Worm (Caenorhabditis elegans) whole organism, L2 larva: ENCODE measurements around the gene cdgs-1.

Experiments used
- C34F6.9 ChIP-seq: fragments of 150-350 bp; optimal IDR thresholded peaks from 2 replicates; lab custom pipeline; 2014; ENCODE audit warnings: missing biosample characterization, missing genetic modification characterization
- alr-1 ChIP-seq: fragments of 150-350 bp; optimal IDR thresholded peaks from 2 replicates; lab custom pipeline; 2014; ENCODE audit warnings: missing biosample characterization, missing genetic modification characterization
- aly-2 ChIP-seq: fragments of 150-350 bp; optimal IDR thresholded peaks from 2 replicates; lab custom pipeline; 2014; ENCODE audit warnings: missing biosample characterization, missing genetic modification characterization
- ceh-16 ChIP-seq: fragments of 150-350 bp; optimal IDR thresholded peaks from 2 replicates; lab custom pipeline; 2014; ENCODE audit warnings: missing biosample characterization, missing genetic modification characterization
- crh-2 ChIP-seq: sonication (generic microtip); optimal IDR thresholded peaks from 2 replicates; lab custom pipeline; 2017; ENCODE audit warnings: missing biosample characterization, missing genetic modification characterization
- dmd-4 ChIP-seq: sonication (generic microtip); optimal IDR thresholded peaks from 2 replicates; lab custom pipeline; 2017; ENCODE audit warnings: missing biosample characterization, missing genetic modification characterization
- elt-1 ChIP-seq: fragments of 150-350 bp; optimal IDR thresholded peaks from 2 replicates; lab custom pipeline; 2014; ENCODE audit warnings: missing biosample characterization, missing genetic modification characterization
- gmeb-1 ChIP-seq: fragments of 150-350 bp; optimal IDR thresholded peaks from 2 replicates; lab custom pipeline; 2014; ENCODE audit warnings: missing biosample characterization, missing genetic modification characterization
- lin-11 ChIP-seq: fragments of 150-350 bp; sonication (generic microtip); optimal IDR thresholded peaks from 2 replicates; lab custom pipeline; 2014; ENCODE audit warnings: missing biosample characterization, missing genetic modification characterization, inconsistent platforms, mixed read lengths
- nhr-25 ChIP-seq: fragments of 150-350 bp; sonication (generic microtip); optimal IDR thresholded peaks from 3 replicates; lab custom pipeline; 2014; ENCODE audit warnings: missing biosample characterization, missing genetic modification characterization
- nhr-6 ChIP-seq: fragments of 150-350 bp; optimal IDR thresholded peaks from 2 replicates; lab custom pipeline; 2014; ENCODE audit warnings: missing biosample characterization, missing genetic modification characterization
- peb-1 ChIP-seq: fragments of 150-350 bp; optimal IDR thresholded peaks from 2 replicates; lab custom pipeline; 2014; ENCODE audit warnings: missing biosample characterization, missing genetic modification characterization
- sem-4 ChIP-seq: fragments of 150-350 bp; optimal IDR thresholded peaks from 2 replicates; lab custom pipeline; 2014; ENCODE audit warnings: missing biosample characterization, missing genetic modification reagents, missing genetic modification characterization
- sma-3 ChIP-seq: sonication (generic microtip); optimal IDR thresholded peaks from 2 replicates; lab custom pipeline; 2016; ENCODE audit warnings: missing genetic modification reagents, missing genetic modification characterization, missing compliant biosample characterization
- unc-39 ChIP-seq: fragments of 150-350 bp; optimal IDR thresholded peaks from 2 replicates; lab custom pipeline; 2014; ENCODE audit warnings: missing biosample characterization, missing genetic modification characterization
- ztf-1 ChIP-seq: fragments of 200-800 bp; sonication (Bioruptor generic); conservative IDR thresholded peaks from 2 replicates; pipeline ENCODE4 v1.3.6; 2022; ENCODE audit warnings: missing genetic modification characterization, missing compliant biosample characterization

cdgs-1 gene

ce11 chrIV:7763748-7764147, 51.8 kb downstream of the cdgs-1 start, which contains the start of the genes C46A5.6 and C46A5.1:
TSS of gene C46A5.6 (minus strand) at chrIV:7763848.
TSS of gene C46A5.1 (plus strand) at chrIV:7763931.
- TF ChIP-seq sem-4 (no peak), ztf-1 (GFP tag; lab: Robert Waterston, UW) (no peak), ceh-16 (tag; lab: Kevin White, UChicago) (no peak), C34F6.9 (tag; lab: Kevin White, UChicago) (no peak), peb-1 (no peak), gmeb-1 (tag; lab: Kevin White, UChicago) (no peak), crh-2 (no peak), dmd-4 (tag; lab: Kevin White, UChicago) (no peak), alr-1 (tag; lab: Kevin White, UChicago) (no peak), elt-1 (tag; lab: Kevin White, UChicago) (no peak), sma-3 (GFP tag; lab: Kevin White, UChicago) (no peak), nhr-25 (tag; lab: Kevin White, UChicago) (no peak), nhr-6 (tag; lab: Kevin White, UChicago) (no peak), unc-39 (tag; lab: Kevin White, UChicago) (no peak), aly-2 (tag; lab: Kevin White, UChicago) (no peak), lin-11 (no peak)
